Fruit fly (Drosophila melanogaster) whole organism, prepupa: ENCODE results near the gene CheB38a.
A peak's percentile ranks its signal among the peaks of the same experiment; 100 is the strongest.

Source experiments
- CG10631 ChIP-seq: fragments of 200-800 bp; sonication (Bioruptor generic); optimal IDR thresholded peaks from 2 replicates; lab custom pipeline; 2016; ENCODE audit warnings: missing biosample characterization, missing genetic modification characterization
- CG10669 ChIP-seq: fragments of 200-800 bp; sonication (Bioruptor generic); optimal IDR thresholded peaks from 3 replicates; lab custom pipeline; 2018; ENCODE audit warnings: missing biosample characterization, mild to moderate bottlenecking, missing genetic modification characterization, moderate library complexity
- CG11294 ChIP-seq: fragments of 200-800 bp; sonication (Bioruptor generic); IDR thresholded peaks from 2 replicates; pipeline ENCODE4 v1.3.6; 2022; ENCODE audit warnings: missing biosample characterization, missing genetic modification characterization
- CG11762 ChIP-seq: fragments of 200-800 bp; sonication (Bioruptor generic); optimal IDR thresholded peaks from 3 replicates; lab custom pipeline; 2016; ENCODE audit warnings: missing biosample characterization, missing genetic modification characterization; ENCODE audit not compliant: insufficient read depth
- CG11902 ChIP-seq: fragments of 200-800 bp; sonication (Bioruptor generic); optimal IDR thresholded peaks from 3 replicates; lab custom pipeline; 2016; ENCODE audit warnings: missing biosample characterization, missing genetic modification characterization
- CG15336 ChIP-seq: fragments of 200-800 bp; sonication (Bioruptor generic); IDR thresholded peaks from 2 replicates; pipeline ENCODE4 v1.3.6; 2022; ENCODE audit warnings: missing biosample characterization, missing genetic modification characterization
- CG16779 ChIP-seq: fragments of 200-800 bp; sonication (Bioruptor generic); optimal IDR thresholded peaks from 3 replicates; lab custom pipeline; 2017; ENCODE audit warnings: missing biosample characterization, mild to moderate bottlenecking, missing genetic modification characterization
- CG3032 ChIP-seq: fragments of 200-800 bp; optimal IDR thresholded peaks from 2 replicates; lab custom pipeline; 2019; ENCODE audit warnings: missing biosample characterization, mild to moderate bottlenecking, missing genetic modification characterization, moderate library complexity
- CG34406 ChIP-seq: fragments of 200-800 bp; sonication (Bioruptor generic); optimal IDR thresholded peaks from 3 replicates; lab custom pipeline; 2016; ENCODE audit warnings: missing biosample characterization, missing genetic modification characterization
- CG3919 ChIP-seq: fragments of 200-800 bp; sonication (Bioruptor generic); optimal IDR thresholded peaks from 3 replicates; lab custom pipeline; 2016; ENCODE audit warnings: missing biosample characterization, missing genetic modification characterization
- CG4318 ChIP-seq: fragments of 200-800 bp; sonication (Bioruptor generic); optimal IDR thresholded peaks from 3 replicates; lab custom pipeline; 2017; ENCODE audit warnings: missing biosample characterization, mild to moderate bottlenecking, missing genetic modification characterization
- CG6163 ChIP-seq: fragments of 200-800 bp; sonication (Bioruptor generic); IDR thresholded peaks from 3 replicates; pipeline ENCODE4 v1.3.6; 2022; ENCODE audit warnings: missing biosample characterization, missing genetic modification characterization
- CG6276 ChIP-seq: fragments of 200-800 bp; sonication (Bioruptor generic); optimal IDR thresholded peaks from 2 replicates; lab custom pipeline; 2017; ENCODE audit warnings: missing biosample characterization, mild to moderate bottlenecking, missing genetic modification characterization
- CG6792 ChIP-seq: fragments of 200-800 bp; sonication (Bioruptor generic); optimal IDR thresholded peaks from 3 replicates; lab custom pipeline; 2016; ENCODE audit warnings: missing biosample characterization, missing genetic modification characterization
- CG6808 ChIP-seq: fragments of 200-800 bp; sonication (Bioruptor generic); optimal IDR thresholded peaks from 3 replicates; lab custom pipeline; 2017; ENCODE audit warnings: missing biosample characterization, missing genetic modification characterization, mild to moderate bottlenecking, moderate library complexity, missing genetic modification reagents
- CG6854 ChIP-seq: fragments of 200-800 bp; sonication (Bioruptor generic); optimal IDR thresholded peaks from 2 replicates; lab custom pipeline; 2017; ENCODE audit warnings: missing biosample characterization, mild to moderate bottlenecking, missing genetic modification characterization
- CG7368 ChIP-seq: fragments of 200-800 bp; sonication (Bioruptor generic); optimal IDR thresholded peaks from 3 replicates; lab custom pipeline; 2016; ENCODE audit warnings: missing biosample characterization, missing genetic modification characterization
- CG8119 ChIP-seq: fragments of 200-800 bp; sonication (Bioruptor generic); IDR thresholded peaks from 3 replicates; pipeline ENCODE4 v1.3.6; 2022; ENCODE audit warnings: missing biosample characterization, missing genetic modification characterization
- CG8632 ChIP-seq: fragments of 200-800 bp; sonication (Bioruptor generic); optimal IDR thresholded peaks from 3 replicates; lab custom pipeline; 2016; ENCODE audit warnings: missing biosample characterization, missing genetic modification characterization
- CG9139 ChIP-seq: fragments of 200-800 bp; sonication (Bioruptor generic); optimal IDR thresholded peaks from 3 replicates; lab custom pipeline; 2017; ENCODE audit warnings: missing biosample characterization, mild to moderate bottlenecking, missing genetic modification characterization
- Eip75B ChIP-seq: fragments of 200-800 bp; sonication (Bioruptor generic); optimal IDR thresholded peaks from 3 replicates; lab custom pipeline; 2016; ENCODE audit warnings: missing biosample characterization, missing genetic modification characterization
- Eip78C ChIP-seq: fragments of 200-800 bp; sonication (Bioruptor generic); peaks from one replicate; lab custom pipeline; 2016; ENCODE audit warnings: missing biosample characterization, missing genetic modification characterization
- Eip93F ChIP-seq: fragments of 200-800 bp; sonication (Bioruptor generic); optimal IDR thresholded peaks from 2 replicates; lab custom pipeline; 2016; ENCODE audit warnings: missing biosample characterization, mild to moderate bottlenecking, missing genetic modification characterization
- Ets21C ChIP-seq: fragments of 200-800 bp; sonication (Bioruptor generic); optimal IDR thresholded peaks from 3 replicates; lab custom pipeline; 2016; ENCODE audit warnings: missing biosample characterization, missing genetic modification characterization
- Ets96B ChIP-seq: fragments of 200-800 bp; optimal IDR thresholded peaks from 2 replicates; lab custom pipeline; 2019; ENCODE audit warnings: missing biosample characterization, mild to moderate bottlenecking, missing genetic modification characterization, moderate library complexity
- Gug ChIP-seq: fragments of 200-800 bp; sonication (Bioruptor generic); IDR thresholded peaks from 2 replicates; pipeline ENCODE4 v1.3.6; 2022; ENCODE audit warnings: missing biosample characterization, missing genetic modification characterization
- Hr39 ChIP-seq: fragments of 200-800 bp; sonication (Bioruptor generic); optimal IDR thresholded peaks from 2 replicates; lab custom pipeline; 2016; ENCODE audit warnings: missing biosample characterization, missing genetic modification characterization
- Hr4 ChIP-seq: fragments of 200-800 bp; sonication (Bioruptor generic); optimal IDR thresholded peaks from 3 replicates; lab custom pipeline; 2016; ENCODE audit warnings: missing biosample characterization, missing genetic modification characterization
- Lpt ChIP-seq: fragments of 200-800 bp; sonication (Bioruptor generic); optimal IDR thresholded peaks from 3 replicates; lab custom pipeline; 2016; ENCODE audit warnings: missing biosample characterization, missing genetic modification characterization
- Met ChIP-seq: fragments of 200-800 bp; sonication (Bioruptor generic); optimal IDR thresholded peaks from 3 replicates; lab custom pipeline; 2016; ENCODE audit warnings: missing biosample characterization, missing genetic modification characterization
- OdsH ChIP-seq: fragments of 200-800 bp; sonication (Bioruptor generic); optimal IDR thresholded peaks from 3 replicates; lab custom pipeline; 2016; ENCODE audit warnings: missing biosample characterization, missing genetic modification characterization
- Smox ChIP-seq: fragments of 200-800 bp; sonication (Bioruptor generic); optimal IDR thresholded peaks from 3 replicates; lab custom pipeline; 2016; ENCODE audit warnings: missing biosample characterization, missing genetic modification characterization
- Sox15 ChIP-seq: fragments of 200-800 bp; sonication (Bioruptor generic); optimal IDR thresholded peaks from 3 replicates; lab custom pipeline; 2016; ENCODE audit warnings: missing biosample characterization, missing genetic modification characterization
- achi ChIP-seq: fragments of 200-800 bp; sonication (Bioruptor generic); optimal IDR thresholded peaks from 3 replicates; lab custom pipeline; 2016; ENCODE audit warnings: missing biosample characterization, missing genetic modification characterization
- acj6 ChIP-seq: fragments of 200-800 bp; sonication (Bioruptor generic); optimal IDR thresholded peaks from 3 replicates; lab custom pipeline; 2016; ENCODE audit warnings: missing biosample characterization, missing genetic modification characterization
- dsx ChIP-seq: fragments of 200-800 bp; optimal IDR thresholded peaks from 3 replicates; lab custom pipeline; 2019; ENCODE audit warnings: missing biosample characterization, mild to moderate bottlenecking, missing genetic modification characterization, moderate library complexity; ENCODE audit not compliant: poor library complexity, severe bottlenecking
- eg ChIP-seq: fragments of 200-800 bp; sonication (Bioruptor generic); IDR thresholded peaks from 3 replicates; pipeline ENCODE4 v1.3.6; 2022; ENCODE audit warnings: missing biosample characterization, missing genetic modification characterization
- esn ChIP-seq: fragments of 200-800 bp; sonication (Bioruptor generic); optimal IDR thresholded peaks from 2 replicates; lab custom pipeline; 2016; ENCODE audit warnings: missing biosample characterization, mild to moderate bottlenecking, missing genetic modification characterization, moderate library complexity
- fd59A ChIP-seq: fragments of 200-800 bp; sonication (Bioruptor generic); optimal IDR thresholded peaks from 2 replicates; lab custom pipeline; 2017; ENCODE audit warnings: missing biosample characterization, mild to moderate bottlenecking, missing genetic modification characterization, missing genetic modification reagents
- fd85E ChIP-seq: fragments of 200-800 bp; sonication (Bioruptor generic); optimal IDR thresholded peaks from 3 replicates; lab custom pipeline; 2016; ENCODE audit warnings: missing biosample characterization, missing genetic modification characterization
- lz ChIP-seq: fragments of 200-800 bp; sonication (Bioruptor generic); optimal IDR thresholded peaks from 3 replicates; lab custom pipeline; 2016; ENCODE audit warnings: missing biosample characterization, missing genetic modification characterization
- net ChIP-seq: fragments of 200-800 bp; sonication (Bioruptor generic); optimal IDR thresholded peaks from 3 replicates; lab custom pipeline; 2016; ENCODE audit warnings: missing biosample characterization, missing genetic modification characterization
- pdm3 ChIP-seq: fragments of 200-800 bp; sonication (Bioruptor generic); optimal IDR thresholded peaks from 3 replicates; lab custom pipeline; 2016; ENCODE audit warnings: missing biosample characterization, missing genetic modification characterization
- salr ChIP-seq, 2 experiments: fragments of 200-800 bp; sonication (Bioruptor generic); optimal IDR thresholded peaks; 3 replicates each; lab custom pipeline; 2016 to 2018; ENCODE audit warnings: missing biosample characterization in 2 of 2, missing genetic modification characterization in 2 of 2, mild to moderate bottlenecking in 1 of 2
- spab ChIP-seq: fragments of 200-800 bp; sonication (Bioruptor generic); optimal IDR thresholded peaks from 2 replicates; lab custom pipeline; 2017; ENCODE audit warnings: missing biosample characterization, mild to moderate bottlenecking, missing genetic modification characterization, missing genetic modification reagents
- ss ChIP-seq, 2 experiments: fragments of 200-800 bp; sonication (Bioruptor generic); optimal IDR thresholded peaks; 2 replicates in 1 of 2; 3 replicates in 1 of 2; lab custom pipeline; 2017 to 2018; ENCODE audit warnings: mild to moderate bottlenecking in 2 of 2, missing biosample characterization in 2 of 2, missing genetic modification characterization in 2 of 2, moderate library complexity in 1 of 2
- svp ChIP-seq: fragments of 200-800 bp; sonication (Bioruptor generic); peaks from one replicate; lab custom pipeline; 2016; ENCODE audit warnings: missing biosample characterization, missing genetic modification characterization
- vri ChIP-seq: fragments of 200-800 bp; sonication (Bioruptor generic); optimal IDR thresholded peaks from 3 replicates; lab custom pipeline; 2016; ENCODE audit warnings: missing biosample characterization, mild to moderate bottlenecking, missing genetic modification characterization

Gene CheB38a

DNA sequence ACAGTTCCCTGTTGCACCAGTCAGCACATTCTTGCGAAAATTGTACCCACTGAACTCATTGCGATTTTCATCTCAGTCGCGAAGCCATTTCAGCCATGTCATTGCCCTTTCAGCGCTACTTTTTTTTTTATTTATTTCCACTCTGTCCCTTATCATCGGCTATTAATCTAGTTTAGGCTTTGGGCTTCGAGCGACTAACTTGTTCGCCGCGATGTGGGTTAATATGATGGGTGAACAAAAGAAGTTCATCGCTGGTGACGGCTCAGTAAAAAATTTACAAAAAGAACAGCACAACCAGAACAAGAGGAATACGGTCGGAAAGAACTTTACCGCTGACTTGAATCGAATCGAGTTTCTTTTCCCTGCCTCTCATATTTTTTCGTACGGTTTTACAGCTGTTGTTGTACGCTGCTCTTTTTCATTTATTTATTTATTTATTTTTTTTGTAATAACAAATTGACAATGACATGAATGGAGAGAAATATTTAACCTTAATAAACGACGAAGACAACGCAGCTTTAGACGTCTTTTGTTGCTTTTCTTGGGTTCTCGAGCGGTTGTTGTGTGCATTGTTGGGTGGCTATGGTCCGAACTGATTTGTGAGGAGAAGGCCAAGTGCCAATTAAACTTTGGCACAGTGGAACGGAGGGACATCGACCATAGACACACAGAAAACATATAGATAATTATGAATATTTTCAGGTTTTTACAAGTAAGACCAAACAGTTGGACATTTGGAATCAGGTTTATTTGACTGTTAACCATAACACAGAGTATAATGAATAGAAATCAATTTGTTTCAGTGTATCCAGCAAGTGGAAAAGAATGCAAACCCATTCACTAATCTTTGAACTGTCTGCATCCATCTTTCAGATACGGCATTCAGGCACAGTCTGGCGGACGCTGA is 5.8 kb downstream of the CheB38a start:
- TF ChIP-seq Lpt (GFP tag; lab: Kevin White, UChicago) = no peak
- TF ChIP-seq CG9139 (GFP tag; lab: Kevin White, UChicago) = peak; percentile 78
- TF ChIP-seq CG10631 (GFP tag; lab: Kevin White, UChicago) = peak; percentile 1
- peak; percentile 44 for TF ChIP-seq Ets96B (tag; lab: Kevin White, UChicago)
- peak; percentile 8 for TF ChIP-seq net (GFP tag; lab: Kevin White, UChicago)
- TF ChIP-seq fd85E (GFP tag; lab: Kevin White, UChicago) = no peak
- TF ChIP-seq acj6 (GFP tag; lab: Kevin White, UChicago) = peak; percentile 4
- peak; percentile 2 for TF ChIP-seq OdsH
- TF ChIP-seq CG16779 = no peak
- no peak for TF ChIP-seq Met (GFP tag; lab: Kevin White, UChicago)
- peak; percentile 35 for TF ChIP-seq achi (GFP tag; lab: Kevin White, UChicago)
- peak; percentile 9 for TF ChIP-seq CG34406
- peak; percentile 51 for TF ChIP-seq dsx
- TF ChIP-seq CG6854 (GFP tag; lab: Kevin White, UChicago) = no peak
- peak; percentile 17 for TF ChIP-seq Eip75B (GFP tag; lab: Kevin White, UChicago)
- peak; percentile 57 for TF ChIP-seq CG6808 (GFP tag; lab: Kevin White, UChicago)
- TF ChIP-seq fd59A (GFP tag; lab: Kevin White, UChicago) = peak; percentile 30
- peak; percentile 7 for TF ChIP-seq lz
- TF ChIP-seq CG11762 (GFP tag; lab: Kevin White, UChicago) = no peak
- peak; percentile 7 for TF ChIP-seq spab
- peak; percentile 28 for TF ChIP-seq CG3919
- no peak for TF ChIP-seq CG6792 (GFP tag; lab: Kevin White, UChicago)
- TF ChIP-seq Eip78C = peak; percentile 85
- peak; percentile 52 for TF ChIP-seq CG3032 (tag; lab: Kevin White, UChicago)
- peak; percentile 67 for TF ChIP-seq svp (GFP tag; lab: Kevin White, UChicago)
- peak; percentile 31 for TF ChIP-seq Eip93F (GFP tag; lab: Kevin White, UChicago)
- no peak for TF ChIP-seq CG8632 (GFP tag; lab: Kevin White, UChicago)
- no peak for TF ChIP-seq Ets21C
- TF ChIP-seq CG15336 = peak; percentile 10; the same call in 1 of the 2 replicates
- TF ChIP-seq CG6163 = peak; percentile 61; the same call in 2 of the 3 replicates
- no peak for TF ChIP-seq Hr4
- peak; percentile 65 to 80 for TF ChIP-seq ss (GFP tag; optimal IDR thresholded peaks at IDR 0.05; lab: Kevin White, UChicago)
- TF ChIP-seq CG10669 (GFP tag; lab: Kevin White, UChicago) = peak; percentile 45

DNA sequence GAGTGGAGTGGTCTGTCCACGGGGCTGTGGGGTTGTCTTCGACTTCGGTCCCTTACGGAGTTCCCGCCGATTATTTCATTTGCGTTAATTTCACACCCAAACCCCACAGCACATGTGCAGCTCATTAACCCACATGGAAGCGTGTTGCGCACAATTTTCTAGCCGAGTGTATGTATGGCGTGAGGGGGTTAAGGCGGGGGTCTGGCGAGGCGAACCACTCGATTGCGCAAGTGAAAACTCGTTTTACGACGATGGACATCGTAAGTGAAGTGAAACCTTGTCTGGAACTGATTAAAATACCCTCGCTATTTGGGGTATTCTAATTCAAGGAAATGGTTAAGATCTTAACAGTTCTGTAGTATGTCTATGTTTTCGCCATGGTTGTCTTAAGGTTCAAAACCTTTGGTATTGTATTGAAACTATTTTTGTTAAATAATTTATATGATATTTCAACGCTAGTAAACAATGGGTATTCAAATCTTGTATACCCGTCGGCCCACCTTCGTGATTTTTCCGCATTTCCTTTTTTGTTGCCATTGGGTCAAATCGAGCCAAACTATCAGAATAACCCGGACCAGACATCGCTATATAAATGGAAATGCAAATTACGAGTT is 7.2 kb downstream of the CheB38a start:
- TF ChIP-seq CG7368 (peak; percentile 53), Ets96B (tag; lab: Kevin White, UChicago) (no peak), Smox (GFP tag; lab: Kevin White, UChicago) (no peak), CG16779 (peak; percentile 58), CG3032 (tag; lab: Kevin White, UChicago) (peak; percentile 55), CG11902 (GFP tag; lab: Kevin White, UChicago) (no peak), CG34406 (peak; percentile 52), pdm3 (GFP tag; lab: Kevin White, UChicago) (peak; percentile 75), CG8119 (GFP tag; lab: Robert Waterston, UW) (peak; percentile 88), CG11294 (GFP tag; lab: Robert Waterston, UW) (peak; percentile 73), Eip78C (peak; percentile 91), OdsH (peak; percentile 81), svp (GFP tag; lab: Kevin White, UChicago) (peak; percentile 36), CG4318 (GFP tag; lab: Kevin White, UChicago) (peak; percentile 69), eg (GFP tag; lab: Robert Waterston, UW) (peak; percentile 91), CG6276 (GFP tag; lab: Kevin White, UChicago) (peak; percentile 85), CG9139 (GFP tag; lab: Kevin White, UChicago) (no peak), Gug (GFP tag; lab: Robert Waterston, UW) (peak; percentile 77), CG6854 (GFP tag; lab: Kevin White, UChicago) (no peak), esn (GFP tag; lab: Kevin White, UChicago) (no peak), Hr39 (no peak), Sox15 (GFP tag; lab: Kevin White, UChicago) (peak; percentile 13), salr (GFP tag; optimal IDR thresholded peaks at IDR 0.05; lab: Kevin White, UChicago) (peak; percentile 27 to 74), CG8632 (GFP tag; lab: Kevin White, UChicago) (peak; percentile 58), vri (GFP tag; lab: Kevin White, UChicago) (no peak), Hr4 (peak; percentile 86)
